Worm (Caenorhabditis elegans) whole organism, L1 larva: Measurements from ENCODE around the gene K09G1.2.
A peak's percentile ranks its signal among the peaks of the same experiment; 100 is the strongest.

Experiments
- C04F5.9 ChIP-seq: sonication (generic microtip); optimal IDR thresholded peaks from 2 replicates; lab custom pipeline; 2016; ENCODE audit warnings: missing genetic modification characterization, missing compliant biosample characterization
- blmp-1 ChIP-seq: fragments of 150-350 bp; optimal IDR thresholded peaks from 2 replicates; lab custom pipeline; 2014; ENCODE audit warnings: missing biosample characterization, missing genetic modification characterization
- ceh-88 ChIP-seq: fragments of 200-800 bp; sonication (Bioruptor generic); IDR thresholded peaks from 2 replicates; pipeline ENCODE4 v1.3.6; 2022; ENCODE audit warnings: missing genetic modification characterization, missing compliant biosample characterization
- dsc-1 ChIP-seq: sonication (generic microtip); optimal IDR thresholded peaks from 2 replicates; lab custom pipeline; 2016; ENCODE audit warnings: mild to moderate bottlenecking, missing genetic modification characterization, missing compliant biosample characterization
- efl-1 ChIP-seq, 4 experiments: fragments of 150-350 bp; optimal IDR thresholded peaks in 3 of 4; peaks in 1 of 4; 1 replicate in 1 of 4; 2 replicates in 3 of 4; lab custom pipeline; 2014; ENCODE audit warnings: missing biosample characterization in 2 of 4, missing genetic modification characterization in 2 of 4, missing genetic modification reagents in 2 of 4
- fkh-8 ChIP-seq: sonication (generic microtip); optimal IDR thresholded peaks from 2 replicates; lab custom pipeline; 2016; ENCODE audit warnings: mild to moderate bottlenecking, missing genetic modification characterization, missing compliant biosample characterization
- fos-1 ChIP-seq: fragments of 150-350 bp; optimal IDR thresholded peaks from 2 replicates; lab custom pipeline; 2014; ENCODE audit warnings: missing biosample characterization, missing genetic modification characterization
- irx-1 ChIP-seq: sonication (generic microtip); optimal IDR thresholded peaks from 2 replicates; lab custom pipeline; 2016; ENCODE audit warnings: missing genetic modification characterization, missing compliant biosample characterization
- isw-1 ChIP-seq: fragments of 200-800 bp; sonication (Bioruptor generic); IDR thresholded peaks from 2 replicates; pipeline ENCODE4 v1.3.6; 2022; ENCODE audit warnings: missing genetic modification characterization, missing compliant biosample characterization
- jun-1 ChIP-seq: fragments of 150-350 bp; optimal IDR thresholded peaks from 2 replicates; lab custom pipeline; 2014; ENCODE audit warnings: missing biosample characterization, missing genetic modification reagents, missing genetic modification characterization
- lin-13 ChIP-seq: fragments of 150-350 bp; optimal IDR thresholded peaks from 2 replicates; lab custom pipeline; 2014; ENCODE audit warnings: missing biosample characterization, missing genetic modification reagents, missing genetic modification characterization
- lin-14 ChIP-seq: fragments of 200-800 bp; sonication (Bioruptor generic); optimal IDR thresholded peaks from 2 replicates; lab custom pipeline; 2018; ENCODE audit warnings: mild to moderate bottlenecking, missing genetic modification characterization, moderate library complexity, missing compliant biosample characterization
- lin-35 ChIP-seq, 2 experiments: fragments of 150-350 bp; optimal IDR thresholded peaks; 2 replicates each; lab custom pipeline; 2014; ENCODE audit warnings: missing biosample characterization in 2 of 2, missing genetic modification characterization in 2 of 2, missing genetic modification reagents in 2 of 2
- lsy-2 ChIP-seq, 2 experiments: fragments of 150-350 bp; optimal IDR thresholded peaks; 2 replicates each; lab custom pipeline; 2014; ENCODE audit warnings: missing biosample characterization in 2 of 2, missing genetic modification characterization in 2 of 2
- mef-2 ChIP-seq: fragments of 150-350 bp; optimal IDR thresholded peaks from 2 replicates; lab custom pipeline; 2014; ENCODE audit warnings: missing biosample characterization, missing genetic modification characterization
- nhr-12 ChIP-seq: sonication (generic microtip); optimal IDR thresholded peaks from 2 replicates; lab custom pipeline; 2017; ENCODE audit warnings: missing biosample characterization, missing genetic modification characterization
- nhr-19 ChIP-seq: fragments of 200-800 bp; sonication (Bioruptor generic); conservative IDR thresholded peaks from 2 replicates; pipeline ENCODE4 v1.3.6; 2022; ENCODE audit warnings: missing genetic modification characterization, missing compliant biosample characterization
- nhr-20 ChIP-seq: sonication (generic microtip); optimal IDR thresholded peaks from 2 replicates; lab custom pipeline; 2016; ENCODE audit warnings: mild to moderate bottlenecking, missing genetic modification characterization, missing compliant biosample characterization
- nhr-90 ChIP-seq: sonication (generic microtip); optimal IDR thresholded peaks from 2 replicates; lab custom pipeline; 2016; ENCODE audit warnings: mild to moderate bottlenecking, missing genetic modification characterization, missing compliant biosample characterization; ENCODE audit not compliant: poor library complexity
- pax-3 ChIP-seq: fragments of 200-800 bp; sonication (Bioruptor generic); optimal IDR thresholded peaks from 2 replicates; lab custom pipeline; 2018; ENCODE audit warnings: mild to moderate bottlenecking, missing genetic modification characterization, moderate library complexity, missing compliant biosample characterization
- skn-1 ChIP-seq: fragments of 150-350 bp; optimal IDR thresholded peaks from 2 replicates; lab custom pipeline; 2014; ENCODE audit warnings: missing biosample characterization, missing genetic modification characterization
- snpc-4 ChIP-seq: fragments of 150-350 bp; optimal IDR thresholded peaks from 2 replicates; lab custom pipeline; 2014; ENCODE audit warnings: missing biosample characterization, missing genetic modification characterization
- sptf-1 ChIP-seq: fragments of 150-350 bp; optimal IDR thresholded peaks from 2 replicates; lab custom pipeline; 2014; ENCODE audit warnings: missing biosample characterization, missing genetic modification characterization
- sup-37 ChIP-seq: fragments of 200-800 bp; sonication (Bioruptor generic); optimal IDR thresholded peaks from 2 replicates; lab custom pipeline; 2018; ENCODE audit warnings: mild to moderate bottlenecking, missing genetic modification characterization, missing compliant biosample characterization
- tbx-2 ChIP-seq: sonication (generic microtip); optimal IDR thresholded peaks from 2 replicates; lab custom pipeline; 2016; ENCODE audit warnings: missing genetic modification characterization, missing compliant biosample characterization
- unc-130 ChIP-seq: fragments of 150-350 bp; optimal IDR thresholded peaks from 2 replicates; lab custom pipeline; 2017; ENCODE audit warnings: missing biosample characterization, missing genetic modification characterization, inconsistent platforms
- unc-62 ChIP-seq: fragments of 150-350 bp; optimal IDR thresholded peaks from 2 replicates; lab custom pipeline; 2014; ENCODE audit warnings: missing biosample characterization, missing genetic modification reagents, missing genetic modification characterization
- unc-98 ChIP-seq: fragments of 200-800 bp; sonication (Bioruptor generic); IDR thresholded peaks from 2 replicates; pipeline ENCODE4 v1.3.6; 2022; ENCODE audit warnings: missing genetic modification characterization, missing compliant biosample characterization
- zag-1 ChIP-seq: fragments of 150-350 bp; optimal IDR thresholded peaks from 2 replicates; lab custom pipeline; 2014; ENCODE audit warnings: missing biosample characterization, missing genetic modification characterization
- zip-4 ChIP-seq: fragments of 200-800 bp; sonication (Bioruptor generic); optimal IDR thresholded peaks from 2 replicates; lab custom pipeline; 2018; ENCODE audit warnings: mild to moderate bottlenecking, missing genetic modification characterization, moderate library complexity, missing compliant biosample characterization

K09G1.2 gene

ce11 chrV:9633313-9633712 lies 42.9 kb downstream of the K09G1.2 start, which contains the start of gene col-147 (continued):
- TF ChIP-seq sup-37 (GFP tag; lab: Kevin White, UChicago) (no peak), unc-130 (tag; lab: Kevin White, UChicago) (no peak), blmp-1 (tag; lab: Kevin White, UChicago) (peak; percentile 66), isw-1 (GFP tag; lab: Robert Waterston, UW) (no peak), tbx-2 (tag; lab: Kevin White, UChicago) (peak; percentile 22), lin-35 (GFP tag; optimal IDR thresholded peaks at IDR 0.05; lab: Kevin White, UChicago) (peak in 1 of 2 experiments; percentile 43), zip-4 (no peak), pax-3 (tag; lab: Kevin White, UChicago) (no peak), fkh-8 (tag; lab: Kevin White, UChicago) (no peak), lin-14 (peak; percentile 88), nhr-12 (tag; lab: Kevin White, UChicago) (no peak), dsc-1 (tag; lab: Kevin White, UChicago) (no peak), fos-1 (tag; lab: Kevin White, UChicago) (peak; percentile 1), jun-1 (tag; lab: Kevin White, UChicago) (no peak), snpc-4 (tag; lab: Kevin White, UChicago) (no peak), ceh-88 (no peak), zag-1 (tag; lab: Kevin White, UChicago) (no peak), nhr-19 (peak; percentile 30), skn-1 (tag; lab: Kevin White, UChicago) (no peak), irx-1 (tag; lab: Kevin White, UChicago) (peak; percentile 3), unc-62 (GFP tag; lab: Kevin White, UChicago) (no peak), mef-2 (tag; lab: Kevin White, UChicago) (no peak), sptf-1 (tag; lab: Kevin White, UChicago) (no peak), C04F5.9 (no peak), unc-98 (no peak), efl-1 (optimal IDR thresholded peaks at IDR 0.05; lab: Kevin White, UChicago) (peak in 1 of 2 experiments; percentile 2), efl-1 (GFP tag; optimal IDR thresholded peaks at IDR 0.05 in 1 of 2; lab: Kevin White, UChicago) (no peak), lin-13 (GFP tag; lab: Kevin White, UChicago) (no peak), lsy-2 (tag; optimal IDR thresholded peaks at IDR 0.05; lab: Kevin White, UChicago) (no peak), nhr-90 (peak; percentile 48), nhr-20 (peak; percentile 70)
